Worm (Caenorhabditis elegans) whole organism, young adult: Measurements from ENCODE around the gene faah-3.

Source experiments
- B0035.1 ChIP-seq: sonication (generic microtip); optimal IDR thresholded peaks from 2 replicates; lab custom pipeline; 2016; ENCODE audit warnings: missing genetic modification characterization, mild to moderate bottlenecking, missing compliant biosample characterization, missing genotype, missing genetic modification reagents
- B0336.3 ChIP-seq: fragments of 200-800 bp; sonication (Bioruptor generic); IDR thresholded peaks from 2 replicates; pipeline ENCODE4 v1.3.6; 2022; ENCODE audit warnings: missing genetic modification characterization, missing compliant biosample characterization
- F22D6.2 ChIP-seq: sonication (generic microtip); optimal IDR thresholded peaks from 2 replicates; lab custom pipeline; 2016; ENCODE audit warnings: mild to moderate bottlenecking, missing genetic modification characterization, missing compliant biosample characterization
- F23B12.7 ChIP-seq: sonication (generic microtip); optimal IDR thresholded peaks from 2 replicates; lab custom pipeline; 2017; ENCODE audit warnings: missing genetic modification characterization, mild to moderate bottlenecking, missing compliant biosample characterization, antibody characterized with exemption, moderate library complexity; ENCODE audit not compliant: insufficient read depth
- F39B2.1 ChIP-seq: fragments of 200-800 bp; sonication (Bioruptor generic); IDR thresholded peaks from 2 replicates; pipeline ENCODE4 v1.3.6; 2022; ENCODE audit warnings: missing genetic modification reagents, missing genetic modification characterization, missing compliant biosample characterization
- F57C9.4 ChIP-seq: sonication (generic microtip); optimal IDR thresholded peaks from 2 replicates; lab custom pipeline; 2017; ENCODE audit warnings: mild to moderate bottlenecking, missing genetic modification characterization, missing compliant biosample characterization
- K12H6.12 ChIP-seq: fragments of 200-800 bp; sonication (Bioruptor generic); optimal IDR thresholded peaks from 2 replicates; lab custom pipeline; 2018; ENCODE audit warnings: mild to moderate bottlenecking, missing genetic modification characterization, missing compliant biosample characterization
- Y53G8AR.9 ChIP-seq: fragments of 200-800 bp; sonication (Bioruptor generic); conservative IDR thresholded peaks from 2 replicates; pipeline ENCODE4 v1.3.6; 2022; ENCODE audit warnings: missing genetic modification reagents, missing genetic modification characterization, missing compliant biosample characterization
- ZK185.1 ChIP-seq: sonication (generic microtip); optimal IDR thresholded peaks from 2 replicates; lab custom pipeline; 2016; ENCODE audit warnings: mild to moderate bottlenecking, missing genetic modification characterization, missing compliant biosample characterization; ENCODE audit not compliant: poor library complexity, severe bottlenecking
- akir-1 ChIP-seq: fragments of 200-800 bp; sonication (Bioruptor generic); optimal IDR thresholded peaks from 2 replicates; lab custom pipeline; 2018; ENCODE audit warnings: mild to moderate bottlenecking, missing genetic modification characterization, moderate library complexity, missing compliant biosample characterization
- ama-1 ChIP-seq, 3 experiments: fragments of 150-350 bp in 1 of 3; sonication (generic microtip) in 2 of 3; optimal IDR thresholded peaks; 2 replicates each; lab custom pipeline; 2014 to 2018; ENCODE audit warnings: missing biosample characterization in 2 of 3, missing genetic modification characterization in 2 of 3, missing genetic modification reagents in 2 of 3
- athp-1 ChIP-seq: sonication (generic microtip); optimal IDR thresholded peaks from 2 replicates; lab custom pipeline; 2017; ENCODE audit warnings: mild to moderate bottlenecking, missing genetic modification characterization, missing compliant biosample characterization
- attf-3 ChIP-seq: fragments of 200-800 bp; sonication (Bioruptor generic); conservative IDR thresholded peaks from 2 replicates; pipeline ENCODE4 v1.3.6; 2022; ENCODE audit warnings: missing genetic modification reagents, missing genetic modification characterization, missing compliant biosample characterization
- attf-6 ChIP-seq: fragments of 200-800 bp; sonication (Bioruptor generic); IDR thresholded peaks from 2 replicates; pipeline ENCODE4 v1.3.6; 2022; ENCODE audit warnings: missing genetic modification reagents, missing genetic modification characterization, missing compliant biosample characterization
- bed-1 ChIP-seq: fragments of 200-800 bp; sonication (Bioruptor generic); IDR thresholded peaks from 2 replicates; pipeline ENCODE4 v1.3.6; 2022; ENCODE audit warnings: missing genetic modification reagents, missing genetic modification characterization, missing compliant biosample characterization
- cebp-1 ChIP-seq, 2 experiments: fragments of 200-800 bp in 1 of 2; sonication (Bioruptor generic) in 1 of 2; sonication (generic microtip) in 1 of 2; IDR thresholded peaks in 1 of 2; optimal IDR thresholded peaks in 1 of 2; 2 replicates each; pipeline versions ENCODE4 v1.3.6 to Lab custom; 2017 to 2022; ENCODE audit warnings: missing compliant biosample characterization in 2 of 2, missing genetic modification characterization in 2 of 2, mild to moderate bottlenecking in 1 of 2, missing genetic modification reagents in 1 of 2, moderate library complexity in 1 of 2
- ceh-40 ChIP-seq: fragments of 200-800 bp; sonication (Bioruptor generic); IDR thresholded peaks from 2 replicates; pipeline ENCODE4 v1.3.6; 2022; ENCODE audit warnings: missing genetic modification characterization, missing compliant biosample characterization
- ceh-79 ChIP-seq: sonication (generic microtip); optimal IDR thresholded peaks from 2 replicates; lab custom pipeline; 2017; ENCODE audit warnings: mild to moderate bottlenecking, missing genetic modification characterization, missing compliant biosample characterization
- ceh-91 ChIP-seq: fragments of 200-800 bp; sonication (Bioruptor generic); IDR thresholded peaks from 2 replicates; pipeline ENCODE4 v1.3.6; 2022; ENCODE audit warnings: missing genetic modification reagents, missing genetic modification characterization, missing compliant biosample characterization
- dpff-1 ChIP-seq: sonication (generic microtip); optimal IDR thresholded peaks from 2 replicates; lab custom pipeline; 2017; ENCODE audit warnings: mild to moderate bottlenecking, missing genetic modification characterization, missing compliant biosample characterization
- hmg-1.2 ChIP-seq: fragments of 200-800 bp; sonication (Bioruptor generic); IDR thresholded peaks from 2 replicates; pipeline ENCODE4 v1.3.6; 2022; ENCODE audit warnings: missing genetic modification reagents, missing genetic modification characterization, missing compliant biosample characterization
- let-607 ChIP-seq, 2 experiments: fragments of 200-800 bp in 1 of 2; sonication (Bioruptor generic) in 1 of 2; sonication (generic microtip) in 1 of 2; optimal IDR thresholded peaks; 2 replicates each; lab custom pipeline; 2016 to 2018; ENCODE audit warnings: mild to moderate bottlenecking in 2 of 2, missing compliant biosample characterization in 2 of 2, missing genetic modification characterization in 2 of 2, moderate library complexity in 2 of 2, missing genotype in 1 of 2
- lin-26 ChIP-seq: fragments of 200-800 bp; sonication (Bioruptor generic); IDR thresholded peaks from 2 replicates; pipeline ENCODE4 v1.3.6; 2022; ENCODE audit warnings: missing genetic modification reagents, missing genetic modification characterization, missing compliant biosample characterization
- lsl-1 ChIP-seq: fragments of 200-800 bp; sonication (Bioruptor generic); optimal IDR thresholded peaks from 2 replicates; lab custom pipeline; 2018; ENCODE audit warnings: mild to moderate bottlenecking, missing genetic modification characterization, moderate library complexity, missing compliant biosample characterization
- mcd-1 ChIP-seq: fragments of 200-800 bp; sonication (Bioruptor generic); IDR thresholded peaks from 2 replicates; pipeline ENCODE4 v1.3.6; 2022; ENCODE audit warnings: missing genetic modification reagents, missing genetic modification characterization, missing compliant biosample characterization
- nfya-1 ChIP-seq: sonication (generic microtip); optimal IDR thresholded peaks from 2 replicates; lab custom pipeline; 2017; ENCODE audit warnings: antibody characterized with exemption, missing compliant biosample characterization, missing genetic modification characterization, borderline replicate concordance; ENCODE audit not compliant: insufficient read depth
- nhr-120 ChIP-seq: fragments of 200-800 bp; sonication (Bioruptor generic); IDR thresholded peaks from 2 replicates; pipeline ENCODE4 v1.3.6; 2022; ENCODE audit warnings: missing genetic modification characterization, missing compliant biosample characterization
- nhr-179 ChIP-seq: sonication (generic microtip); optimal IDR thresholded peaks from 2 replicates; lab custom pipeline; 2016; ENCODE audit warnings: mild to moderate bottlenecking, missing genetic modification characterization, missing compliant biosample characterization
- nhr-90 ChIP-seq: sonication (generic microtip); optimal IDR thresholded peaks from 2 replicates; lab custom pipeline; 2016; ENCODE audit warnings: missing genotype, mild to moderate bottlenecking, missing genetic modification characterization, missing compliant biosample characterization
- sea-2 ChIP-seq: fragments of 200-800 bp; sonication (Bioruptor generic); IDR thresholded peaks from 2 replicates; pipeline ENCODE4 v1.3.6; 2022; ENCODE audit warnings: missing genetic modification characterization, missing compliant biosample characterization
- snpc-4 ChIP-seq, 5 experiments: fragments of 150-350 bp in 1 of 5; sonication (generic microtip) in 4 of 5; optimal IDR thresholded peaks; 2 replicates each; lab custom pipeline; 2014 to 2018; ENCODE audit warnings: missing genetic modification characterization in 5 of 5, missing biosample characterization in 3 of 5, antibody characterized with exemption in 2 of 5, mild to moderate bottlenecking in 2 of 5, missing compliant biosample characterization in 2 of 5, missing genotype in 2 of 5, moderate library complexity in 2 of 5, missing genetic modification reagents in 1 of 5
- unc-62 ChIP-seq: fragments of 150-350 bp; optimal IDR thresholded peaks from 2 replicates; lab custom pipeline; 2014; ENCODE audit warnings: missing biosample characterization, missing genetic modification reagents, missing genetic modification characterization
- xnd-1 ChIP-seq: sonication (generic microtip); optimal IDR thresholded peaks from 2 replicates; lab custom pipeline; 2016; ENCODE audit warnings: missing genotype, missing genetic modification reagents, missing genetic modification characterization, missing compliant biosample characterization
- zfh-2 ChIP-seq: fragments of 200-800 bp; sonication (Bioruptor generic); conservative IDR thresholded peaks from 2 replicates; pipeline ENCODE4 v1.3.6; 2022; ENCODE audit warnings: missing genetic modification reagents, missing genetic modification characterization, missing compliant biosample characterization
- ztf-6 ChIP-seq: fragments of 200-800 bp; sonication (Bioruptor generic); IDR thresholded peaks from 2 replicates; pipeline ENCODE4 v1.3.6; 2022; ENCODE audit warnings: missing genetic modification reagents, missing genetic modification characterization, missing compliant biosample characterization

The faah-3 gene

ce11 chrIV:983558-983957 is 38.1 kb upstream of the faah-3 start:
- TF ChIP-seq nhr-120 (GFP tag; lab: Robert Waterston, UW) (no peak), sea-2 (GFP tag; lab: Robert Waterston, UW) (no peak)

ce11 chrIV:976372-976771 is 30.9 kb upstream of the faah-3 start:
- no peak for TF ChIP-seq akir-1 (GFP tag; lab: Kevin White, UChicago)
- TF ChIP-seq K12H6.12 (tag; lab: Kevin White, UChicago), result no peak
- TF ChIP-seq zfh-2 (GFP tag; lab: Robert Waterston, UW), result 0 out of 2 replicates have a peak, but pooled peaks have one; percentile 0
- TF ChIP-seq, all 124 proteins: peak for 1

- TF ChIP-seq lsl-1 (GFP tag; lab: Kevin White, UChicago), result no peak
- TF ChIP-seq attf-3, result no peak
- no peak for TF ChIP-seq athp-1 (tag; lab: Kevin White, UChicago)
- no peak for TF ChIP-seq ceh-91
- no peak for TF ChIP-seq ztf-6
- no peak for TF ChIP-seq attf-6 (GFP tag; lab: Robert Waterston, UW)
- no peak for TF ChIP-seq bed-1 (GFP tag; lab: Robert Waterston, UW)
- TF ChIP-seq sea-2 (GFP tag; lab: Robert Waterston, UW), result no peak
- TF ChIP-seq nhr-179 (tag; lab: Kevin White, UChicago), result no peak
- TF ChIP-seq B0035.1, result no peak
- TF ChIP-seq ceh-40 (GFP tag; lab: Robert Waterston, UW), result no peak
- TF ChIP-seq Y53G8AR.9 (GFP tag; lab: Robert Waterston, UW), result no peak
- no peak for TF ChIP-seq unc-62 (GFP tag; lab: Kevin White, UChicago)
- TF ChIP-seq mcd-1 (GFP tag; lab: Robert Waterston, UW), result no peak
- no peak for TF ChIP-seq cebp-1 (GFP tag; IDR thresholded peaks at IDR 0.05; lab: Robert Waterston, UW)
- TF ChIP-seq cebp-1 (tag; optimal IDR thresholded peaks at IDR 0.05; lab: Kevin White, UChicago), result no peak
Measured at ce11 chrIV:972811-973428, 27.5 kb upstream of the faah-3 start.

- no peak for TF ChIP-seq ceh-79 (tag; lab: Kevin White, UChicago)
- TF ChIP-seq F23B12.7 (tag; lab: Kevin White, UChicago), result no peak
- TF ChIP-seq zfh-2 (GFP tag; lab: Robert Waterston, UW), result peak; percentile 52; the same call in 1 of the 2 replicates
Measured at ce11 chrIV:972401-972800, 26.9 kb upstream of the faah-3 start.

ce11 chrIV:971122-971521 is 25.7 kb upstream of the faah-3 start:
- TF ChIP-seq dpff-1, result no peak
- no peak for TF ChIP-seq attf-6 (GFP tag; lab: Robert Waterston, UW)
- no peak for TF ChIP-seq xnd-1 (tag; lab: Kevin White, UChicago)
- TF ChIP-seq nhr-90 (tag; lab: Kevin White, UChicago), result no peak
- TF ChIP-seq B0336.3 (GFP tag; lab: Robert Waterston, UW), result no peak
- no peak for TF ChIP-seq F57C9.4 (tag; lab: Kevin White, UChicago)
- no peak for TF ChIP-seq hmg-1.2 (GFP tag; lab: Robert Waterston, UW)
- TF ChIP-seq F22D6.2 (tag; lab: Kevin White, UChicago), result no peak
- TF ChIP-seq nfya-1 (tag; lab: Kevin White, UChicago), result no peak
- no peak for TF ChIP-seq let-607 (tag; optimal IDR thresholded peaks at IDR 0.05; lab: Kevin White, UChicago)
- no peak for TF ChIP-seq Y53G8AR.9 (GFP tag; lab: Robert Waterston, UW)
- TF ChIP-seq snpc-4 (GFP tag; optimal IDR thresholded peaks at IDR 0.05; lab: Kevin White, UChicago), result no peak
- no peak for TF ChIP-seq snpc-4 (tag; optimal IDR thresholded peaks at IDR 0.05; lab: Kevin White, UChicago)
- no peak for TF ChIP-seq F39B2.1 (GFP tag; lab: Robert Waterston, UW)
- TF ChIP-seq lin-26 (GFP tag; lab: Robert Waterston, UW), result no peak
- TF ChIP-seq ama-1 (optimal IDR thresholded peaks at IDR 0.05; lab: Kevin White, UChicago), result no peak
- no peak for TF ChIP-seq ama-1 (GFP tag; optimal IDR thresholded peaks at IDR 0.05; lab: Kevin White, UChicago)
- no peak for TF ChIP-seq ZK185.1
